Fruit fly (Drosophila melanogaster) whole organism, adult: ENCODE results near the gene ftz.

Experiments
- CG11617 ChIP-seq: fragments of 200-800 bp; sonication (Bioruptor generic); optimal IDR thresholded peaks from 2 replicates; lab custom pipeline; 2017; ENCODE audit warnings: mild to moderate bottlenecking, missing biosample characterization, missing genetic modification reagents, missing genetic modification characterization
- CG12768 ChIP-seq: fragments of 200-800 bp; sonication (Bioruptor generic); optimal IDR thresholded peaks from 2 replicates; lab custom pipeline; 2017; ENCODE audit warnings: missing biosample characterization, missing genetic modification characterization, mild to moderate bottlenecking, moderate library complexity, missing genetic modification reagents
- CG14711 ChIP-seq: fragments of 200-800 bp; sonication (Bioruptor generic); optimal IDR thresholded peaks from 2 replicates; lab custom pipeline; 2018; ENCODE audit warnings: missing biosample characterization, mild to moderate bottlenecking, missing genetic modification characterization, moderate library complexity
- CG1620 ChIP-seq: fragments of 200-800 bp; sonication (Bioruptor generic); optimal IDR thresholded peaks from 2 replicates; lab custom pipeline; 2016; ENCODE audit warnings: missing biosample characterization, missing genetic modification characterization
- CG33017 ChIP-seq: fragments of 200-800 bp; sonication (Bioruptor generic); optimal IDR thresholded peaks from 2 replicates; lab custom pipeline; 2018; ENCODE audit warnings: missing biosample characterization, mild to moderate bottlenecking, missing genetic modification characterization, moderate library complexity
- CG5204 ChIP-seq: fragments of 200-800 bp; sonication (Bioruptor generic); optimal IDR thresholded peaks from 2 replicates; lab custom pipeline; 2016; ENCODE audit warnings: missing biosample characterization, missing genetic modification characterization
- CG7045 ChIP-seq: fragments of 200-800 bp; sonication (Bioruptor generic); optimal IDR thresholded peaks from 2 replicates; lab custom pipeline; 2017; ENCODE audit warnings: missing biosample characterization, mild to moderate bottlenecking, missing genetic modification characterization
- CG7101 ChIP-seq: fragments of 200-800 bp; sonication (Bioruptor generic); optimal IDR thresholded peaks from 2 replicates; lab custom pipeline; 2018; ENCODE audit warnings: missing biosample characterization, mild to moderate bottlenecking, missing genetic modification characterization, moderate library complexity
- Clk ChIP-seq: fragments of 200-800 bp; sonication (Bioruptor generic); optimal IDR thresholded peaks from 2 replicates; lab custom pipeline; 2017; ENCODE audit warnings: missing biosample characterization, missing genetic modification characterization
- Crg-1 ChIP-seq: fragments of 200-800 bp; sonication (Bioruptor generic); optimal IDR thresholded peaks from 2 replicates; lab custom pipeline; 2016; ENCODE audit warnings: missing biosample characterization, missing genetic modification characterization
- Hr96 ChIP-seq: fragments of 200-800 bp; sonication (Bioruptor generic); optimal IDR thresholded peaks from 2 replicates; lab custom pipeline; 2016; ENCODE audit warnings: missing biosample characterization, missing genetic modification characterization
- Mnt ChIP-seq: fragments of 200-800 bp; sonication (Bioruptor generic); optimal IDR thresholded peaks from 2 replicates; lab custom pipeline; 2016; ENCODE audit warnings: missing biosample characterization, mild to moderate bottlenecking, missing genetic modification characterization
- bab1 ChIP-seq: fragments of 200-800 bp; sonication (Bioruptor generic); optimal IDR thresholded peaks from 3 replicates; lab custom pipeline; 2019; ENCODE audit warnings: missing biosample characterization, mild to moderate bottlenecking, missing genetic modification characterization, moderate library complexity
- cic ChIP-seq: fragments of 200-800 bp; sonication (Bioruptor generic); optimal IDR thresholded peaks from 2 replicates; lab custom pipeline; 2017; ENCODE audit warnings: missing biosample characterization, mild to moderate bottlenecking, missing genetic modification characterization, moderate library complexity
- cnc ChIP-seq, 2 experiments: fragments of >200 bp; optimal IDR thresholded peaks; 2 replicates each; lab custom pipeline; 2017
- kay ChIP-seq: fragments of 200-800 bp; sonication (Bioruptor generic); peaks from one replicate; lab custom pipeline; 2016; ENCODE audit warnings: missing biosample characterization, missing genetic modification characterization, borderline replicate concordance
- ovo ChIP-seq: fragments of 200-800 bp; sonication (Bioruptor generic); optimal IDR thresholded peaks from 2 replicates; lab custom pipeline; 2016; ENCODE audit warnings: missing biosample characterization, missing genetic modification characterization
- pad ChIP-seq: fragments of 200-800 bp; sonication (Bioruptor generic); optimal IDR thresholded peaks from 3 replicates; lab custom pipeline; 2017; ENCODE audit warnings: missing biosample characterization, missing genetic modification characterization, mild to moderate bottlenecking, moderate library complexity, missing genetic modification reagents
- tj ChIP-seq: fragments of 200-800 bp; sonication (Bioruptor generic); optimal IDR thresholded peaks from 3 replicates; lab custom pipeline; 2017; ENCODE audit warnings: missing biosample characterization, mild to moderate bottlenecking, missing genetic modification characterization, moderate library complexity
- toe ChIP-seq: fragments of 200-800 bp; sonication (Bioruptor generic); optimal IDR thresholded peaks from 2 replicates; lab custom pipeline; 2016; ENCODE audit warnings: missing biosample characterization, missing genetic modification characterization

Gene ftz

DNA sequence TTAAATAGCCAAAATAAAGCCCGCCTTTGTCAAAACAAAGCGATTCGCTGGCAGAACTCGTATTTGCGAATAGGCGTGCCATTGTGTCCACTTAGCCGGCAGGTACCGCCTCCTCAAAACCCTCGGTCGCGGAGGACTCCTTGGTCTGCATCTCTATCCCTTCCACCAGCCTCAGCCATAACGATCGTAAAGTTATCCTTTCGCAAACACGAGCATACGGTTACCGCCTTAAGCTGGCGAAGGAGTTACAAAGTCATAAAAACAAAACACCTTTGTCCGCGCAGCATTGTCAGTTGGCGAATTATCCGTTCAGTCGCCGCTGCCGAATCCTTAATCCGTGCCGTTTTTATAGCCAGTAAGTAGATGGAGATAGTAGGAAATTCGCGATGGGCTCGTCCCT, 4.1 kb downstream of the ftz start:
- TF ChIP-seq cic (GFP tag; lab: Kevin White, UChicago), result no peak
- no peak for TF ChIP-seq CG14711 (tag; lab: Kevin White, UChicago)
- no peak for TF ChIP-seq Mnt (GFP tag; lab: Kevin White, UChicago)
- TF ChIP-seq CG1620 (GFP tag; lab: Kevin White, UChicago), result no peak
- no peak for TF ChIP-seq CG7045 (GFP tag; lab: Kevin White, UChicago)
- TF ChIP-seq toe (GFP tag; lab: Kevin White, UChicago), result no peak
- TF ChIP-seq CG5204, result no peak
- TF ChIP-seq pad (GFP tag; lab: Kevin White, UChicago), result no peak
- no peak for TF ChIP-seq kay (GFP tag; lab: Kevin White, UChicago)
- TF ChIP-seq cnc (optimal IDR thresholded peaks at IDR 0.05; lab: Kevin White, UChicago), result no peak
- no peak for TF ChIP-seq CG33017 (tag; lab: Kevin White, UChicago)
- TF ChIP-seq CG7101 (tag; lab: Kevin White, UChicago), result no peak
- TF ChIP-seq bab1 (GFP tag; lab: Kevin White, UChicago), result no peak
- TF ChIP-seq CG11617 (GFP tag; lab: Kevin White, UChicago), result no peak
- TF ChIP-seq CG12768, result no peak
- no peak for TF ChIP-seq Crg-1 (GFP tag; lab: Kevin White, UChicago)

dm6 chr3R:6869297-6869696, 5.2 kb downstream of the ftz start:
- TF ChIP-seq CG11617 (GFP tag; lab: Kevin White, UChicago), result no peak
- no peak for TF ChIP-seq Mnt (GFP tag; lab: Kevin White, UChicago)
- TF ChIP-seq Crg-1 (GFP tag; lab: Kevin White, UChicago), result no peak
- no peak for TF ChIP-seq CG5204
- TF ChIP-seq bab1 (GFP tag; lab: Kevin White, UChicago), result no peak
- no peak for TF ChIP-seq CG1620 (GFP tag; lab: Kevin White, UChicago)
- TF ChIP-seq toe (GFP tag; lab: Kevin White, UChicago), result no peak

dm6 chr3R:6870836-6871235, 6.7 kb downstream of the ftz start:
- no peak for TF ChIP-seq toe (GFP tag; lab: Kevin White, UChicago)
- TF ChIP-seq CG33017 (tag; lab: Kevin White, UChicago), result no peak
- no peak for TF ChIP-seq cic (GFP tag; lab: Kevin White, UChicago)
- TF ChIP-seq pad (GFP tag; lab: Kevin White, UChicago), result no peak

dm6 chr3R:6881264-6882014, 17.3 kb downstream of the ftz start:
- TF ChIP-seq CG11617 (GFP tag; lab: Kevin White, UChicago) (no peak), toe (GFP tag; lab: Kevin White, UChicago) (no peak), tj (GFP tag; lab: Kevin White, UChicago) (no peak), pad (GFP tag; lab: Kevin White, UChicago) (no peak), Clk (GFP tag; lab: Kevin White, UChicago) (no peak), cnc (optimal IDR thresholded peaks at IDR 0.05; lab: Kevin White, UChicago) (no peak), CG14711 (tag; lab: Kevin White, UChicago) (no peak), CG12768 (no peak), Crg-1 (GFP tag; lab: Kevin White, UChicago) (no peak), cic (GFP tag; lab: Kevin White, UChicago) (no peak), CG7045 (GFP tag; lab: Kevin White, UChicago) (no peak), ovo (GFP tag; lab: Kevin White, UChicago) (no peak), kay (GFP tag; lab: Kevin White, UChicago) (no peak)

DNA sequence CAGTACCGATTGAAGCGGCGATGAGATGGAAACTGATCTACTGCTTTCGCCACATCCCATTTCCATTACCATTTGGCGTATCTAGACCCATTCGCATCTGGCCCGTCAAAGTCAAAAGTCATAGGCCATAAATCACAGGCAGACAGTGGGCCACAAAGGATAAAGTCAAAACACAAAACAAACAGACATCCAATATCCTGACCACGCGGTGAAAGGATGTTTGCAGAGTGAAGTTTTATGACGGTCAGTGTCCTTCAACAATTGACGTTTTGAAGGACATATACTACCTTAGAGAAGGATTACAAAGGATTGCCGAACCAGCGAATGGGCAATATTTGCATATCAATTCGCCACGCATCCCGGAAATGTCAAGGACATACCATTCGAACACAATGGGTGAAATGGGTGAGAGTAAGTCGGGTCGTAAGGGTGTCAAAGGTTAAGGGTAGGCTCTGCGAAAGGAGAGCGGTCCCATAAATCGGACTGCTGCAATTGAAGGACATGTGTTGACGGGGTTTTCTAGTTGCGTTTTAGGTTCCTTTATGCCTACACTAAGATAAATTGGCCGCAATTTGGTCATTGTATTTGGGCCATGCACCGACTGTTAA, 21.2 kb downstream of the ftz start:
- TF ChIP-seq CG7045 (GFP tag; lab: Kevin White, UChicago) (no peak), CG33017 (tag; lab: Kevin White, UChicago) (no peak)

- TF ChIP-seq Hr96 (GFP tag; lab: Kevin White, UChicago) (no peak), CG11617 (GFP tag; lab: Kevin White, UChicago) (no peak), bab1 (GFP tag; lab: Kevin White, UChicago) (no peak), CG14711 (tag; lab: Kevin White, UChicago) (no peak), cic (GFP tag; lab: Kevin White, UChicago) (no peak), CG12768 (no peak), toe (GFP tag; lab: Kevin White, UChicago) (no peak), pad (GFP tag; lab: Kevin White, UChicago) (no peak), Mnt (GFP tag; lab: Kevin White, UChicago) (no peak), tj (GFP tag; lab: Kevin White, UChicago) (no peak), ovo (GFP tag; lab: Kevin White, UChicago) (no peak)
Observed at dm6 chr3R:6888795-6889194, 24.7 kb downstream of the ftz start.
